Worm (Caenorhabditis elegans) whole organism, mixed stage, embryonic: Measurements from ENCODE around the gene Y45G12B.3.

Experiments used
- drap-1 ChIP-seq: fragments of 200-800 bp; sonication (Bioruptor generic); optimal IDR thresholded peaks from 3 replicates; lab custom pipeline; 2018; ENCODE audit warnings: mild to moderate bottlenecking, missing genetic modification characterization, missing compliant biosample characterization
- elt-1 ChIP-seq: sonication (generic microtip); optimal IDR thresholded peaks from 2 replicates; lab custom pipeline; 2017; ENCODE audit warnings: missing genetic modification characterization, mild to moderate bottlenecking, missing compliant biosample characterization, antibody characterized with exemption, moderate library complexity, borderline replicate concordance; ENCODE audit not compliant: insufficient read depth
- elt-3 ChIP-seq: fragments of 150-350 bp; optimal IDR thresholded peaks from 2 replicates; lab custom pipeline; 2014; ENCODE audit warnings: missing biosample characterization, missing genetic modification characterization
- hlh-1 ChIP-seq: fragments of 150-350 bp; optimal IDR thresholded peaks from 2 replicates; lab custom pipeline; 2014; ENCODE audit warnings: missing biosample characterization, missing genetic modification reagents, missing genetic modification characterization
- nhr-12 ChIP-seq: fragments of 150-350 bp; optimal IDR thresholded peaks from 2 replicates; lab custom pipeline; 2014; ENCODE audit warnings: missing biosample characterization, missing genetic modification characterization
- nhr-76 ChIP-seq: sonication (generic microtip); optimal IDR thresholded peaks from 2 replicates; lab custom pipeline; 2017; ENCODE audit warnings: missing biosample characterization, missing genetic modification characterization
- snpc-4 ChIP-seq: fragments of 150-350 bp; optimal IDR thresholded peaks from 2 replicates; lab custom pipeline; 2014; ENCODE audit warnings: missing biosample characterization, missing genetic modification characterization
- unc-62 ChIP-seq: fragments of 150-350 bp; optimal IDR thresholded peaks from 2 replicates; lab custom pipeline; 2014; ENCODE audit warnings: missing biosample characterization, missing genetic modification reagents, missing genetic modification characterization

DNA sequence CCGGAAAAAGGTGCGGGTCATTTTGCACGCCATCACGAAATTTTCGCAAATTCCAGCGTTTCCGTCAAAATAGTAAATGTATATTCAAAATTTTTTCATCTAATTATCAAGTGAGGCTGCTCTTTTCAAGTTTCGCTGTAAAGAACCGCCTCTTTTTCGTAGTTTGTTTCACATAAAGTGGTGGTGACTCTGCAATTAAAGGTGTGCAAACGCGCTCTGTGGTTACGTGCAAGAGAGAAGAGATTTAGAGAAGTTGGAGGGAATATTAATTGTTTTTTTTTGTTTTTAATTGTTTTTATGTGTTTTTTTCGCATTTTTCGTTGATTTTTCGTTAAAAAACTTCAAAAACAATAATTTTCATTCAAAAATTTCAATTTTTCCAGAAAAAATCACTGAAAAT is 23.5 kb downstream of the Y45G12B.3 start, which contains the start of gene W02G9.3:
- no peak for TF ChIP-seq nhr-76 (tag; lab: Kevin White, UChicago)
- TF ChIP-seq unc-62 (GFP tag; lab: Kevin White, UChicago) = no peak
- TF ChIP-seq elt-1 (tag; lab: Kevin White, UChicago) = no peak
- no peak for TF ChIP-seq elt-3 (tag; lab: Kevin White, UChicago)
- TF ChIP-seq drap-1 (GFP tag; lab: Kevin White, UChicago) = no peak
- TF ChIP-seq hlh-1 = no peak
- TF ChIP-seq nhr-12 (tag; lab: Kevin White, UChicago) = no peak
- no peak for TF ChIP-seq snpc-4
